Fruit fly (Drosophila melanogaster) Kc167 (cell line): ENCODE data around the gene Os-C.

ENCODE experiments used
- Myc ChIP-seq: fragments of >200 bp; optimal IDR thresholded peaks from 2 replicates; lab custom pipeline; 2017; ENCODE audit warnings: missing external identifiers
- Sin3A ChIP-seq: fragments of >200 bp; optimal IDR thresholded peaks from 2 replicates; lab custom pipeline; 2018; ENCODE audit warnings: missing external identifiers
- h ChIP-seq: fragments of >200 bp; optimal IDR thresholded peaks from 3 replicates; lab custom pipeline; 2018; ENCODE audit warnings: missing external identifiers
- insv ChIP-seq: fragments of >200 bp; optimal IDR thresholded peaks from 3 replicates; lab custom pipeline; 2018; ENCODE audit warnings: missing external identifiers
- psq ChIP-seq: fragments of >200 bp; optimal IDR thresholded peaks from 2 replicates; lab custom pipeline; 2017; ENCODE audit warnings: missing external identifiers
- ttk ChIP-seq: sonication (Bioruptor generic); optimal IDR thresholded peaks from 2 replicates; lab custom pipeline; 2017; ENCODE audit warnings: missing external identifiers

- TF ChIP-seq Myc (lab: Kevin White, UChicago) (no peak), ttk (no peak), insv (no peak), h (lab: Kevin White, UChicago) (no peak), psq (lab: Kevin White, UChicago) (no peak), Sin3A (lab: Kevin White, UChicago) (no peak)
Measured at dm6 chr3R:7990257-7990656, 11.5 kb downstream of the Os-C start.
